Worm (Caenorhabditis elegans) whole organism, L3 larva: ENCODE data around the gene cyp-29A2.

Experiments
- ZK546.5 ChIP-seq: sonication (generic microtip); optimal IDR thresholded peaks from 2 replicates; lab custom pipeline; 2017; ENCODE audit warnings: missing biosample characterization, missing genetic modification characterization
- aly-2 ChIP-seq: fragments of 150-350 bp; optimal IDR thresholded peaks from 2 replicates; lab custom pipeline; 2014; ENCODE audit warnings: missing biosample characterization, missing genetic modification characterization
- ceh-16 ChIP-seq: sonication (generic microtip); optimal IDR thresholded peaks from 2 replicates; lab custom pipeline; 2017; ENCODE audit warnings: missing biosample characterization, missing genetic modification characterization
- ceh-28 ChIP-seq: fragments of 150-350 bp; optimal IDR thresholded peaks from 2 replicates; lab custom pipeline; 2014; ENCODE audit warnings: missing biosample characterization, missing genetic modification reagents, missing genetic modification characterization
- ceh-82 ChIP-seq: fragments of 150-350 bp; optimal IDR thresholded peaks from 2 replicates; lab custom pipeline; 2014; ENCODE audit warnings: missing biosample characterization, missing genetic modification characterization
- ceh-9 ChIP-seq: sonication (generic microtip); optimal IDR thresholded peaks from 2 replicates; lab custom pipeline; 2018; ENCODE audit warnings: missing biosample characterization, missing genetic modification characterization
- egl-5 ChIP-seq: fragments of 150-350 bp; optimal IDR thresholded peaks from 2 replicates; lab custom pipeline; 2017; ENCODE audit warnings: missing biosample characterization, missing genetic modification reagents, missing genetic modification characterization, inconsistent platforms
- elt-2 ChIP-seq: sonication (generic microtip); optimal IDR thresholded peaks from 2 replicates; lab custom pipeline; 2016; ENCODE audit warnings: missing genetic modification reagents, mild to moderate bottlenecking, missing genetic modification characterization, missing compliant biosample characterization
- elt-3 ChIP-seq, 3 experiments: fragments of 150-350 bp in 1 of 3; sonication (generic microtip) in 2 of 3; optimal IDR thresholded peaks; 2 replicates in 2 of 3; 4 replicates in 1 of 3; lab custom pipeline; 2014 to 2017; ENCODE audit warnings: missing biosample characterization in 3 of 3, missing genetic modification characterization in 3 of 3
- fkh-2 ChIP-seq: fragments of 150-350 bp; optimal IDR thresholded peaks from 2 replicates; lab custom pipeline; 2014; ENCODE audit warnings: missing biosample characterization, missing genetic modification reagents, missing genetic modification characterization
- fos-1 ChIP-seq: fragments of 150-350 bp; optimal IDR thresholded peaks from 2 replicates; lab custom pipeline; 2014; ENCODE audit warnings: missing biosample characterization, missing genetic modification characterization
- hmg-11 ChIP-seq: sonication (generic microtip); optimal IDR thresholded peaks from 2 replicates; lab custom pipeline; 2016; ENCODE audit warnings: missing genetic modification characterization, missing compliant biosample characterization
- lin-15B ChIP-seq: fragments of 150-350 bp; optimal IDR thresholded peaks from 2 replicates; lab custom pipeline; 2014; ENCODE audit warnings: missing biosample characterization, missing genetic modification characterization
- lin-39 ChIP-seq: fragments of 150-350 bp; optimal IDR thresholded peaks from 2 replicates; lab custom pipeline; 2018; ENCODE audit warnings: missing biosample characterization, missing genetic modification reagents, missing genetic modification characterization
- lsy-12 ChIP-seq: sonication (generic microtip); optimal IDR thresholded peaks from 2 replicates; lab custom pipeline; 2016; ENCODE audit warnings: mild to moderate bottlenecking, missing genetic modification characterization, missing compliant biosample characterization
- mdl-1 ChIP-seq: fragments of 150-350 bp; optimal IDR thresholded peaks from 2 replicates; lab custom pipeline; 2014; ENCODE audit warnings: missing biosample characterization, missing genetic modification characterization
- mml-1 ChIP-seq: fragments of 150-350 bp; sonication (generic microtip); optimal IDR thresholded peaks from 3 replicates; lab custom pipeline; 2014; ENCODE audit warnings: missing biosample characterization, missing genetic modification characterization
- nhr-12 ChIP-seq: fragments of 150-350 bp; optimal IDR thresholded peaks from 2 replicates; lab custom pipeline; 2014; ENCODE audit warnings: missing biosample characterization, missing genetic modification characterization
- nhr-23 ChIP-seq: fragments of 150-350 bp; optimal IDR thresholded peaks from 2 replicates; lab custom pipeline; 2014; ENCODE audit warnings: missing biosample characterization, missing genetic modification reagents, missing genetic modification characterization
- nhr-67 ChIP-seq: fragments of 150-350 bp; optimal IDR thresholded peaks from 2 replicates; lab custom pipeline; 2014; ENCODE audit warnings: missing biosample characterization, missing genetic modification characterization
- nhr-76 ChIP-seq: fragments of 150-350 bp; sonication (generic microtip); optimal IDR thresholded peaks from 5 replicates; lab custom pipeline; 2014; ENCODE audit warnings: missing biosample characterization, missing genetic modification characterization
- nhr-77 ChIP-seq: fragments of 150-350 bp; optimal IDR thresholded peaks from 2 replicates; lab custom pipeline; 2014; ENCODE audit warnings: missing biosample characterization, missing genetic modification characterization
- pha-4 ChIP-seq: fragments of 150-350 bp; optimal IDR thresholded peaks from 2 replicates; lab custom pipeline; 2014; ENCODE audit warnings: missing biosample characterization, missing genetic modification reagents, missing genetic modification characterization
- pqm-1 ChIP-seq: fragments of 150-350 bp; optimal IDR thresholded peaks from 2 replicates; lab custom pipeline; 2017; ENCODE audit warnings: missing biosample characterization, missing genetic modification characterization, inconsistent platforms
- sea-2 ChIP-seq: fragments of 150-350 bp; sonication (generic microtip); optimal IDR thresholded peaks from 4 replicates; lab custom pipeline; 2014; ENCODE audit warnings: missing biosample characterization, missing genetic modification reagents, missing genetic modification characterization
- snpc-4 ChIP-seq: fragments of 150-350 bp; optimal IDR thresholded peaks from 2 replicates; lab custom pipeline; 2014; ENCODE audit warnings: missing biosample characterization, missing genetic modification characterization
- tbx-2 ChIP-seq: sonication (generic microtip); optimal IDR thresholded peaks from 2 replicates; lab custom pipeline; 2016; ENCODE audit warnings: mild to moderate bottlenecking, missing genetic modification characterization, missing compliant biosample characterization
- unc-62 ChIP-seq: fragments of 150-350 bp; sonication (generic microtip); optimal IDR thresholded peaks from 4 replicates; lab custom pipeline; 2014; ENCODE audit warnings: missing biosample characterization, missing genetic modification reagents, missing genetic modification characterization
- zag-1 ChIP-seq: fragments of 150-350 bp; optimal IDR thresholded peaks from 2 replicates; lab custom pipeline; 2014; ENCODE audit warnings: missing biosample characterization, missing genetic modification characterization
- ztf-11 ChIP-seq: fragments of 150-350 bp; optimal IDR thresholded peaks from 2 replicates; lab custom pipeline; 2014; ENCODE audit warnings: missing biosample characterization, missing genetic modification characterization
- ztf-4 ChIP-seq: fragments of 150-350 bp; optimal IDR thresholded peaks from 2 replicates; lab custom pipeline; 2014; ENCODE audit warnings: missing biosample characterization, missing genetic modification characterization

Gene cyp-29A2

ce11 chrV:11201826-11202565 lies 15.4 kb upstream of the cyp-29A2 start, which contains the start of gene K10D6.4:
Gene K10D6.4 (plus strand): TSS chrV:11201925.
- TF ChIP-seq pqm-1 (tag; lab: Kevin White, UChicago) (peak; percentile 13), ceh-82 (tag; lab: Kevin White, UChicago) (no peak), elt-2 (tag; lab: Kevin White, UChicago) (peak; percentile 75)

DNA sequence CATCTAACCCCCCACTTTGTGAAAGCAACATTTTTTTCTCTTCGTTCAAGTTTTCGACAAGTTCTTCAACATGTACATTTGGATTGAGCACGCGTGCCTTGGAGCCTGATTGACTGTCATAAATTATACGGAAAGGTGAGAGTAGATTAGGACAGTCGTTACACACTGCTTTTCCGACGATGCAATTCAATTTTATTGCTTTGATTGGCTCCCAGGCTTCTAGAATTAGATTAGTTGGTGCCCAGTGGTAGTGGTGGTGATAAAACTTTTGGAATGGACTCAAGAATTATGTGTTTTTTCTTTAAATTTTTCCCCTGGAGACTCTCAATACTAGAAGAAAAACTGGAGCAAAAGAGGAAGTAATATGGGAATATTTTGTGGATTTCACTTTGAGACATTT lies 12.9 kb upstream of the cyp-29A2 start:
- TF ChIP-seq snpc-4: no peak
- no peak for TF ChIP-seq sea-2 (GFP tag; lab: Kevin White, UChicago)
- no peak for TF ChIP-seq ceh-28 (tag; lab: Kevin White, UChicago)
- TF ChIP-seq egl-5 (tag; lab: Kevin White, UChicago): peak; percentile 91

DNA sequence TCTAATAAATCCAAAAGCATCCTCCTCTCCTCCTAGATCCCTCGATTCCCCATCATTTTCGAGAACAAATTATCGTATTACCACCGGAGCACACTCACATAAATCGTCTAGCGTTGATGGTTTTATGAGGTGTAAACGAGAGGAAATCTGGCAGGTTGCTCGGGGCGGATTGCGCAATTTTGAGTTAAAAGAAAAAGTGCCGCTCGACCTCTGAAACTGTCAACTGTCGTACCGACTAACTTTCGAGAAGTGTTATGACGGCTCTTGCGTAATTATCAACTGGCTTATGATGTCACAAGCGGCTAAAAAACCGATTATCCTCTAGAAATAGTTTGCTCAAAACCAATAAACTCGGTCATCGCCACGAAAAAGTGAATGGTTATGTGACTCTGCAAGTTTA lies 10.9 kb upstream of the cyp-29A2 start:
- TF ChIP-seq mml-1 (tag; lab: Kevin White, UChicago) (no peak), lin-39 (tag; lab: Kevin White, UChicago) (no peak), tbx-2 (tag; lab: Kevin White, UChicago) (no peak)
- TF ChIP-seq, all 47 proteins: peak for 0

DNA sequence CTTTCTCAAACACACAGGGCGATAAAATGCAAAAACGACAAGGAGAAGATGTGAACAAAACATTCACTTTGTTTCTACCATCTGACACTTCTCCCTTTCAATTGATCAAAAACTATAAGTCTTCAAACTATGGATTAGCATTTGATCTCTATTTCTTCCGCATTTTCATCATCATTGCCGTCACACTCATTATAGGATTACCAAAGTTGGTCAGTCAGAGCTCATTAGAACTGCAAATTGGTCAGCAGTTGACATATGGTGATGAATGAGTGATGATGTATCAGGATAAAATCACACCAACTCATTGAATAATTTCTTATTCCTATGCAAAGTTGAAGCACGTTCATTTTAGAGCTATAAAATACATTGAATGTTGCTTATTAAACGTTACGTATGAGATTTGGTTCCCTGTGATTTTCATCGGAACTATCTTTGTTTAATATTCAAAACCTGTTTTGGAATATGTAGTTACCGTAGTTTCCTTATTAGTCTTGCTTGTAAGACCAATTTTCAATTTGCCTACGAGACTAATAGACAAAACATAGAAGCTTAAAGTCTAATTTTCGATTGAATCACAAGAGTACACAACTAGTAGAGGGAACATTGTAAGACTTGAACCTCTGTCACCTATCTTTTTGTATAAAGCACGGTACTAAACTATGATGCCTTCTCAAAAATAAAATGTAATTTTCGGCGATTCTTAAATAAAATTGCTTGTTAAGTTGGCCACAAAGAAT lies 7.8 kb upstream of the cyp-29A2 start:
- no peak for TF ChIP-seq lin-15B (tag; lab: Kevin White, UChicago)
- TF ChIP-seq nhr-67 (tag; lab: Kevin White, UChicago): no peak
- no peak for TF ChIP-seq pha-4 (tag; lab: Kevin White, UChicago)
- TF ChIP-seq ztf-4 (tag; lab: Kevin White, UChicago): no peak
- no peak for TF ChIP-seq fkh-2 (tag; lab: Kevin White, UChicago)
- TF ChIP-seq nhr-23 (tag; lab: Kevin White, UChicago): no peak
- no peak for TF ChIP-seq ceh-9 (tag; lab: Kevin White, UChicago)
- no peak for TF ChIP-seq elt-3 (tag; optimal IDR thresholded peaks at IDR 0.05; lab: Kevin White, UChicago)
- no peak for TF ChIP-seq nhr-76 (tag; lab: Kevin White, UChicago)
- no peak for TF ChIP-seq snpc-4
- TF ChIP-seq aly-2 (tag; lab: Kevin White, UChicago): no peak
- no peak for TF ChIP-seq unc-62 (GFP tag; lab: Kevin White, UChicago)
- TF ChIP-seq nhr-77: no peak
- no peak for TF ChIP-seq nhr-12 (tag; lab: Kevin White, UChicago)
- no peak for TF ChIP-seq ceh-28 (tag; lab: Kevin White, UChicago)
- TF ChIP-seq mdl-1 (tag; lab: Kevin White, UChicago): no peak
- no peak for TF ChIP-seq ceh-82 (tag; lab: Kevin White, UChicago)

DNA sequence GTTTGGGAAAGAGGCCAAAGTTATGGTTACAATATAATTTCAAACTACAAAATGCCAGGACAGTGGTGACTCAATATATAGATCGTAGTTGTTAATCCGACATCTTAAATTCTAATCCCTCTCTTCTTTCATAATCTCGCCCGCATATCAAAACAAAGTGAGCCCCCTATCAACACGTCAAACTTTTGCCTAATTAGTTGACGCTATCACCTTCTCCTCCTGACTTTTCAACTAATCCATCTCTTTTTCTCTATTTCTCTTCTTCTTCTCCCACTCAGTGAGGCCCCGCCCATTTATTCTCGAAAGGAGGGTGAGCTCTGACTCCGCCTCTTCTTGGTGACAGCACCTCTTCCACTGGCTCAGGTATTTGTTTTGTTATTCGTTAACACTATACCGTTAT lies 6.1 kb upstream of the cyp-29A2 start:
- TF ChIP-seq zag-1 (tag; lab: Kevin White, UChicago) (no peak), egl-5 (tag; lab: Kevin White, UChicago) (peak; percentile 5), snpc-4 (no peak), hmg-11 (no peak), mml-1 (tag; lab: Kevin White, UChicago) (no peak), fos-1 (tag; lab: Kevin White, UChicago) (no peak)

- no peak for TF ChIP-seq ZK546.5
- peak; percentile 82 for TF ChIP-seq egl-5 (tag; lab: Kevin White, UChicago)
- TF ChIP-seq lsy-12: no peak
- TF ChIP-seq ceh-82 (tag; lab: Kevin White, UChicago): no peak
- no peak for TF ChIP-seq nhr-77
- no peak for TF ChIP-seq unc-62 (GFP tag; lab: Kevin White, UChicago)
- TF ChIP-seq ztf-11: no peak
- TF ChIP-seq ceh-16 (tag; lab: Kevin White, UChicago): no peak
Measured at ce11 chrV:11214569-11214968, 2.8 kb upstream of the cyp-29A2 start.
